Worm (Caenorhabditis elegans) whole organism, L1 larva: ENCODE results near the gene srj-37.

Experiments used
- C04F5.9 ChIP-seq: sonication (generic microtip); optimal IDR thresholded peaks from 2 replicates; lab custom pipeline; 2016; ENCODE audit warnings: missing genetic modification characterization, missing compliant biosample characterization
- C16A3.4 ChIP-seq: fragments of 150-350 bp; optimal IDR thresholded peaks from 2 replicates; lab custom pipeline; 2014; ENCODE audit warnings: missing biosample characterization, missing genetic modification characterization
- aha-1 ChIP-seq: fragments of 150-350 bp; optimal IDR thresholded peaks from 2 replicates; lab custom pipeline; 2014; ENCODE audit warnings: missing biosample characterization, missing genetic modification characterization
- aly-2 ChIP-seq: fragments of 150-350 bp; optimal IDR thresholded peaks from 2 replicates; lab custom pipeline; 2014; ENCODE audit warnings: missing biosample characterization, missing genetic modification characterization
- ama-1 ChIP-seq: fragments of 150-350 bp; optimal IDR thresholded peaks from 2 replicates; lab custom pipeline; 2014
- blmp-1 ChIP-seq: fragments of 150-350 bp; optimal IDR thresholded peaks from 2 replicates; lab custom pipeline; 2014; ENCODE audit warnings: missing biosample characterization, missing genetic modification characterization
- ceh-63 ChIP-seq: fragments of 200-800 bp; sonication (Bioruptor generic); optimal IDR thresholded peaks from 2 replicates; lab custom pipeline; 2018; ENCODE audit warnings: mild to moderate bottlenecking, missing genetic modification characterization, missing compliant biosample characterization
- ceh-8 ChIP-seq: fragments of 200-800 bp; sonication (Bioruptor generic); optimal IDR thresholded peaks from 2 replicates; lab custom pipeline; 2018; ENCODE audit warnings: mild to moderate bottlenecking, missing genetic modification characterization, moderate library complexity, missing compliant biosample characterization
- ceh-90 ChIP-seq: sonication (generic microtip); optimal IDR thresholded peaks from 2 replicates; lab custom pipeline; 2016; ENCODE audit warnings: missing genetic modification characterization, missing compliant biosample characterization
- efl-1 ChIP-seq, 4 experiments: fragments of 150-350 bp; optimal IDR thresholded peaks in 3 of 4; peaks in 1 of 4; 1 replicate in 1 of 4; 2 replicates in 3 of 4; lab custom pipeline; 2014; ENCODE audit warnings: missing biosample characterization in 2 of 4, missing genetic modification characterization in 2 of 4, missing genetic modification reagents in 2 of 4
- efl-3 ChIP-seq: fragments of 200-800 bp; sonication (Bioruptor generic); optimal IDR thresholded peaks from 2 replicates; lab custom pipeline; 2018; ENCODE audit warnings: mild to moderate bottlenecking, missing genetic modification characterization, missing compliant biosample characterization
- egl-27 ChIP-seq, 2 experiments: fragments of 150-350 bp in 1 of 2; sonication (generic microtip); optimal IDR thresholded peaks; 3 replicates each; lab custom pipeline; 2017 to 2018; ENCODE audit warnings: missing biosample characterization in 2 of 2, missing genetic modification characterization in 2 of 2, missing genetic modification reagents in 2 of 2
- elt-3 ChIP-seq, 6 experiments: fragments of 150-350 bp in 1 of 6; sonication (generic microtip); optimal IDR thresholded peaks; 2 replicates each; lab custom pipeline; 2017 to 2018; ENCODE audit warnings: missing biosample characterization in 6 of 6, missing genetic modification characterization in 6 of 6, inconsistent platforms in 1 of 6
- fkh-10 ChIP-seq: sonication (generic microtip); optimal IDR thresholded peaks from 2 replicates; lab custom pipeline; 2017; ENCODE audit warnings: missing biosample characterization, missing genetic modification reagents, missing genetic modification characterization
- fkh-8 ChIP-seq: sonication (generic microtip); optimal IDR thresholded peaks from 2 replicates; lab custom pipeline; 2016; ENCODE audit warnings: mild to moderate bottlenecking, missing genetic modification characterization, missing compliant biosample characterization
- grh-1 ChIP-seq: fragments of 200-800 bp; sonication (Bioruptor generic); IDR thresholded peaks from 2 replicates; pipeline ENCODE4 v1.3.6; 2022; ENCODE audit warnings: missing genetic modification reagents, missing genetic modification characterization, missing compliant biosample characterization
- hlh-17 ChIP-seq: fragments of 200-800 bp; sonication (Bioruptor generic); optimal IDR thresholded peaks from 2 replicates; lab custom pipeline; 2018; ENCODE audit warnings: missing genetic modification characterization, mild to moderate bottlenecking, missing compliant biosample characterization, moderate library complexity, borderline replicate concordance
- lin-14 ChIP-seq: fragments of 200-800 bp; sonication (Bioruptor generic); optimal IDR thresholded peaks from 2 replicates; lab custom pipeline; 2018; ENCODE audit warnings: mild to moderate bottlenecking, missing genetic modification characterization, moderate library complexity, missing compliant biosample characterization
- lin-15B ChIP-seq: fragments of 150-350 bp; sonication (generic microtip); optimal IDR thresholded peaks from 3 replicates; lab custom pipeline; 2014; ENCODE audit warnings: missing biosample characterization, missing genetic modification characterization
- lin-35 ChIP-seq, 2 experiments: fragments of 150-350 bp; optimal IDR thresholded peaks; 2 replicates each; lab custom pipeline; 2014; ENCODE audit warnings: missing biosample characterization in 2 of 2, missing genetic modification characterization in 2 of 2, missing genetic modification reagents in 2 of 2
- lin-39 ChIP-seq: fragments of 150-350 bp; optimal IDR thresholded peaks from 2 replicates; lab custom pipeline; 2014; ENCODE audit warnings: missing biosample characterization, missing genetic modification reagents, missing genetic modification characterization
- mab-9 ChIP-seq: fragments of 200-800 bp; sonication (Bioruptor generic); IDR thresholded peaks from 2 replicates; pipeline ENCODE4 v1.3.6; 2022; ENCODE audit warnings: missing genetic modification reagents, missing genetic modification characterization, missing compliant biosample characterization
- mef-2 ChIP-seq: fragments of 150-350 bp; optimal IDR thresholded peaks from 2 replicates; lab custom pipeline; 2014; ENCODE audit warnings: missing biosample characterization, missing genetic modification characterization
- nhr-19 ChIP-seq: fragments of 200-800 bp; sonication (Bioruptor generic); conservative IDR thresholded peaks from 2 replicates; pipeline ENCODE4 v1.3.6; 2022; ENCODE audit warnings: missing genetic modification characterization, missing compliant biosample characterization
- nhr-20 ChIP-seq: sonication (generic microtip); optimal IDR thresholded peaks from 2 replicates; lab custom pipeline; 2016; ENCODE audit warnings: mild to moderate bottlenecking, missing genetic modification characterization, missing compliant biosample characterization
- nhr-237 ChIP-seq: fragments of 150-350 bp; optimal IDR thresholded peaks from 2 replicates; lab custom pipeline; 2014; ENCODE audit warnings: missing biosample characterization, missing genetic modification characterization
- nhr-28 ChIP-seq: fragments of 150-350 bp; optimal IDR thresholded peaks from 2 replicates; lab custom pipeline; 2014; ENCODE audit warnings: missing biosample characterization, missing genetic modification characterization
- nhr-77 ChIP-seq: fragments of 150-350 bp; optimal IDR thresholded peaks from 2 replicates; lab custom pipeline; 2014; ENCODE audit warnings: missing biosample characterization, missing genetic modification characterization
- nhr-90 ChIP-seq: sonication (generic microtip); optimal IDR thresholded peaks from 2 replicates; lab custom pipeline; 2016; ENCODE audit warnings: mild to moderate bottlenecking, missing genetic modification characterization, missing compliant biosample characterization; ENCODE audit not compliant: poor library complexity
- pag-3 ChIP-seq: sonication (generic microtip); optimal IDR thresholded peaks from 2 replicates; lab custom pipeline; 2017; ENCODE audit warnings: missing genetic modification characterization, mild to moderate bottlenecking, missing compliant biosample characterization, antibody characterized with exemption, borderline replicate concordance; ENCODE audit not compliant: insufficient read depth
- pax-3 ChIP-seq: fragments of 200-800 bp; sonication (Bioruptor generic); optimal IDR thresholded peaks from 2 replicates; lab custom pipeline; 2018; ENCODE audit warnings: mild to moderate bottlenecking, missing genetic modification characterization, moderate library complexity, missing compliant biosample characterization
- pqm-1 ChIP-seq: sonication (generic microtip); optimal IDR thresholded peaks from 3 replicates; lab custom pipeline; 2017; ENCODE audit warnings: missing biosample characterization, missing genetic modification characterization
- snpc-4 ChIP-seq: fragments of 150-350 bp; optimal IDR thresholded peaks from 2 replicates; lab custom pipeline; 2014; ENCODE audit warnings: missing biosample characterization, missing genetic modification characterization
- snu-23 ChIP-seq: sonication (generic microtip); optimal IDR thresholded peaks from 2 replicates; lab custom pipeline; 2016; ENCODE audit warnings: missing genetic modification characterization, missing compliant biosample characterization
- sox-4 ChIP-seq: sonication (generic microtip); optimal IDR thresholded peaks from 2 replicates; lab custom pipeline; 2016; ENCODE audit warnings: missing genetic modification characterization, missing compliant biosample characterization
- sup-37 ChIP-seq: fragments of 200-800 bp; sonication (Bioruptor generic); optimal IDR thresholded peaks from 2 replicates; lab custom pipeline; 2018; ENCODE audit warnings: mild to moderate bottlenecking, missing genetic modification characterization, missing compliant biosample characterization
- swsn-7 ChIP-seq: sonication (generic microtip); optimal IDR thresholded peaks from 2 replicates; lab custom pipeline; 2016; ENCODE audit warnings: missing genetic modification characterization, missing compliant biosample characterization
- tbx-2 ChIP-seq: sonication (generic microtip); optimal IDR thresholded peaks from 2 replicates; lab custom pipeline; 2016; ENCODE audit warnings: missing genetic modification characterization, missing compliant biosample characterization
- tlp-1 ChIP-seq: fragments of 150-350 bp; optimal IDR thresholded peaks from 2 replicates; lab custom pipeline; 2014; ENCODE audit warnings: missing biosample characterization, missing genetic modification characterization
- unc-130 ChIP-seq: fragments of 150-350 bp; optimal IDR thresholded peaks from 2 replicates; lab custom pipeline; 2017; ENCODE audit warnings: missing biosample characterization, missing genetic modification characterization, inconsistent platforms
- unc-98 ChIP-seq: fragments of 200-800 bp; sonication (Bioruptor generic); IDR thresholded peaks from 2 replicates; pipeline ENCODE4 v1.3.6; 2022; ENCODE audit warnings: missing genetic modification characterization, missing compliant biosample characterization
- vab-15 ChIP-seq: sonication (generic microtip); optimal IDR thresholded peaks from 2 replicates; lab custom pipeline; 2017; ENCODE audit warnings: missing genotype, mild to moderate bottlenecking, missing genetic modification characterization, missing compliant biosample characterization
- xbp-1 ChIP-seq: sonication (generic microtip); optimal IDR thresholded peaks from 2 replicates; lab custom pipeline; 2016; ENCODE audit warnings: missing genetic modification characterization, missing compliant biosample characterization
- zip-4 ChIP-seq: fragments of 200-800 bp; sonication (Bioruptor generic); optimal IDR thresholded peaks from 2 replicates; lab custom pipeline; 2018; ENCODE audit warnings: mild to moderate bottlenecking, missing genetic modification characterization, moderate library complexity, missing compliant biosample characterization
- ztf-4 ChIP-seq: fragments of 150-350 bp; optimal IDR thresholded peaks from 2 replicates; lab custom pipeline; 2014; ENCODE audit warnings: missing biosample characterization, missing genetic modification characterization

Gene srj-37

ce11 chrV:627585-627984 is 10.8 kb upstream of the srj-37 start, which contains the start of gene F48G7.8:
TSS of gene F48G7.8 (minus strand) at chrV:627685.
- TF ChIP-seq zip-4 (GFP tag; lab: Kevin White, UChicago) (no peak), pax-3 (tag; lab: Kevin White, UChicago) (no peak), unc-98 (no peak), snpc-4 (no peak), vab-15 (tag; lab: Kevin White, UChicago) (no peak), swsn-7 (tag; lab: Kevin White, UChicago) (no peak), lin-14 (GFP tag; lab: Kevin White, UChicago) (no peak), aly-2 (tag; lab: Kevin White, UChicago) (no peak), fkh-10 (GFP tag; lab: Kevin White, UChicago) (no peak)

ce11 chrV:628527-628926 is 9.9 kb upstream of the srj-37 start, which contains the start of gene F48G7.9:
TSS of gene F48G7.9 (minus strand) at chrV:628627.
- TF ChIP-seq lin-15B (tag; lab: Kevin White, UChicago) (no peak), aly-2 (tag; lab: Kevin White, UChicago) (no peak), pqm-1 (tag; lab: Kevin White, UChicago) (no peak), mef-2 (tag; lab: Kevin White, UChicago) (no peak), mab-9 (no peak), aha-1 (tag; lab: Kevin White, UChicago) (no peak), blmp-1 (tag; lab: Kevin White, UChicago) (no peak), ceh-8 (no peak)

- TF ChIP-seq C16A3.4 (no peak), nhr-28 (tag; lab: Kevin White, UChicago) (no peak), nhr-237 (no peak), ceh-90 (tag; lab: Kevin White, UChicago) (no peak), tlp-1 (tag; lab: Kevin White, UChicago) (no peak), unc-130 (tag; lab: Kevin White, UChicago) (no peak), snu-23 (GFP tag; lab: Kevin White, UChicago) (peak; percentile 30), mab-9 (no peak), pax-3 (tag; lab: Kevin White, UChicago) (no peak), efl-3 (GFP tag; lab: Kevin White, UChicago) (no peak), vab-15 (tag; lab: Kevin White, UChicago) (no peak), tbx-2 (tag; lab: Kevin White, UChicago) (no peak), efl-1 (optimal IDR thresholded peaks at IDR 0.05; lab: Kevin White, UChicago) (peak; percentile 11 to 22), efl-1 (GFP tag; optimal IDR thresholded peaks at IDR 0.05 in 1 of 2; lab: Kevin White, UChicago) (peak in 1 of 2 experiments; percentile 62), elt-3 (tag; optimal IDR thresholded peaks at IDR 0.05; lab: Kevin White, UChicago) (no peak), fkh-10 (GFP tag; lab: Kevin White, UChicago) (no peak), ztf-4 (tag; lab: Kevin White, UChicago) (no peak), xbp-1 (no peak), ceh-63 (no peak), pag-3 (tag; lab: Kevin White, UChicago) (no peak), nhr-19 (no peak), nhr-90 (no peak), nhr-20 (tag; lab: Kevin White, UChicago) (peak; percentile 29), hlh-17 (GFP tag; lab: Kevin White, UChicago) (no peak), ama-1 (lab: Kevin White, UChicago) (no peak), sox-4 (no peak), fkh-8 (tag; lab: Kevin White, UChicago) (no peak), C04F5.9 (tag; lab: Kevin White, UChicago) (no peak), aly-2 (tag; lab: Kevin White, UChicago) (no peak), lin-35 (GFP tag; optimal IDR thresholded peaks at IDR 0.05; lab: Kevin White, UChicago) (peak in 1 of 2 experiments; percentile 32), nhr-77 (tag; lab: Kevin White, UChicago) (no peak), lin-39 (tag; lab: Kevin White, UChicago) (no peak), sup-37 (no peak), grh-1 (no peak), egl-27 (tag; optimal IDR thresholded peaks at IDR 0.05; lab: Kevin White, UChicago) (no peak)
These were observed 6.6 kb upstream of the srj-37 start for ce11 chrV:631832-632231.
